Fruit fly (Drosophila melanogaster): ENCODE data around the gene Lcp65Ab1.
"Not testable (repeated sequence)": the region's sequence is repeated elsewhere in the genome, so short reads cannot be mapped to it uniquely, and the experiment has no call there.

Lcp65Ab1 gene

dm6 chr3L:6149248-6149647 lies at the start of gene Lcp65Ab1:
Lcp65Ab1 (plus strand) TSS chr3L:6149548.
- not testable (repeated sequence) for TF ChIP-seq eg (GFP tag; IDR thresholded peaks at IDR 0.05); esn (GFP tag; optimal IDR thresholded peaks at IDR 0.05); CG3919 (GFP tag; optimal IDR thresholded peaks at IDR 0.05)

dm6 chr3L:6103658-6104057 lies 45.7 kb upstream of the Lcp65Ab1 start:
- TF ChIP-seq CG11762 (GFP tag; optimal IDR thresholded peaks at IDR 0.05; ENCODE audit: insufficient read depth) (no peak), CG16779 (tag; optimal IDR thresholded peaks at IDR 0.05) (no peak), vri (GFP tag; optimal IDR thresholded peaks at IDR 0.05) (no peak), Ets21C (GFP tag; optimal IDR thresholded peaks at IDR 0.05) (no peak), topi (GFP tag; optimal IDR thresholded peaks at IDR 0.05) (no peak), CG3919 (GFP tag; optimal IDR thresholded peaks at IDR 0.05) (no peak), CG11902 (GFP tag; optimal IDR thresholded peaks at IDR 0.05) (no peak)

dm6 chr3L:6104551-6104950 lies 44.8 kb upstream of the Lcp65Ab1 start:
- no peak for TF ChIP-seq topi (GFP tag; optimal IDR thresholded peaks at IDR 0.05)
- no peak for TF ChIP-seq eg (GFP tag; IDR thresholded peaks at IDR 0.05)
- TF ChIP-seq Sox15 (GFP tag; optimal IDR thresholded peaks at IDR 0.05) = no peak
- no peak for TF ChIP-seq CG31627 (GFP tag; optimal IDR thresholded peaks at IDR 0.05)
- no peak for TF ChIP-seq cyc (GFP tag; optimal IDR thresholded peaks at IDR 0.05)
- TF ChIP-seq CG6854 (GFP tag; optimal IDR thresholded peaks at IDR 0.05) = no peak
- TF ChIP-seq Ets21C (GFP tag; optimal IDR thresholded peaks at IDR 0.05) = no peak
- no peak for TF ChIP-seq Eip78C (GFP tag)
- no peak for TF ChIP-seq CG34406 (GFP tag; optimal IDR thresholded peaks at IDR 0.05)
- no peak for TF ChIP-seq CG3032 (tag; optimal IDR thresholded peaks at IDR 0.05)
- no peak for TF ChIP-seq Met (GFP tag; optimal IDR thresholded peaks at IDR 0.05)
- TF ChIP-seq CG1621 (tag; optimal IDR thresholded peaks at IDR 0.05) = no peak
- TF ChIP-seq Ets96B (tag; optimal IDR thresholded peaks at IDR 0.05) = no peak
- no peak for TF ChIP-seq Hr4 (GFP tag; optimal IDR thresholded peaks at IDR 0.05)
- no peak for TF ChIP-seq achi (GFP tag; optimal IDR thresholded peaks at IDR 0.05)
- TF ChIP-seq CG4318 (GFP tag; optimal IDR thresholded peaks at IDR 0.05) = no peak
- no peak for TF ChIP-seq lz (GFP tag; optimal IDR thresholded peaks at IDR 0.05)
- TF ChIP-seq CG11762 (GFP tag; optimal IDR thresholded peaks at IDR 0.05; ENCODE audit: insufficient read depth) = no peak
- no peak for TF ChIP-seq CG7368 (GFP tag; optimal IDR thresholded peaks at IDR 0.05)

- TF ChIP-seq dac (GFP tag; optimal IDR thresholded peaks at IDR 0.05) (no peak), CG8119 (GFP tag; IDR thresholded peaks at IDR 0.05) (no peak), Lpt (GFP tag; optimal IDR thresholded peaks at IDR 0.05) (no peak)
Observed at dm6 chr3L:6105435-6105834, 43.9 kb upstream of the Lcp65Ab1 start.

dm6 chr3L:6106717-6107116 lies 42.6 kb upstream of the Lcp65Ab1 start:
- TF ChIP-seq CG3919 (GFP tag; optimal IDR thresholded peaks at IDR 0.05) (no peak), Smox (GFP tag; optimal IDR thresholded peaks at IDR 0.05) (no peak), fkh (GFP tag; optimal IDR thresholded peaks at IDR 0.05) (peak; percentile 49)

- TF ChIP-seq cyc (GFP tag; optimal IDR thresholded peaks at IDR 0.05) (no peak), Eip78C (GFP tag) (no peak), Sox15 (GFP tag; optimal IDR thresholded peaks at IDR 0.05) (no peak), CG7368 (GFP tag; optimal IDR thresholded peaks at IDR 0.05) (no peak), CG15336 (GFP tag; IDR thresholded peaks at IDR 0.05) (no peak), CG1621 (tag; optimal IDR thresholded peaks at IDR 0.05) (no peak), CG32006 (GFP tag; optimal IDR thresholded peaks at IDR 0.05) (no peak), spab (GFP tag; optimal IDR thresholded peaks at IDR 0.05) (no peak)
Observed at dm6 chr3L:6108264-6109060, 40.9 kb upstream of the Lcp65Ab1 start.

All from whole organism, prepupa.